Worm (Caenorhabditis elegans): Measurements from ENCODE around the gene sre-3.

- TF ChIP-seq him-1 (tag; optimal IDR thresholded peaks at IDR 0.05), result no peak
- TF ChIP-seq dao-5 (tag; optimal IDR thresholded peaks at IDR 0.05), result no peak
- peak; percentile 75 for TF ChIP-seq W03F9.2 (tag; optimal IDR thresholded peaks at IDR 0.05)
Observed at ce11 chrII:7374143-7374542, 11.4 kb upstream of the sre-3 start, which contains the start of the genes mtch-1 and rpb-4.

All from whole organism, L4/young adult.